Fruit fly (Drosophila melanogaster): Measurements from ENCODE around the gene emei.

Gene emei

dm6 chr3L:11064689-11065088 lies 44.8 kb upstream of the emei start, which contains the start of the genes CG32075, CG45101 and SuUR (continued):
- no peak for TF ChIP-seq pita (GFP tag; optimal IDR thresholded peaks at IDR 0.05)
- peak; percentile 85 for TF ChIP-seq CG11504 (tag; optimal IDR thresholded peaks at IDR 0.05)
- TF ChIP-seq ac (GFP tag; optimal IDR thresholded peaks at IDR 0.05), result peak; percentile 38
- TF ChIP-seq TFAM (GFP tag; optimal IDR thresholded peaks at IDR 0.05), result no peak
- peak; percentile 87 to 90 for TF ChIP-seq Pdp1 (GFP tag; optimal IDR thresholded peaks at IDR 0.05)
- peak; percentile 80 for TF ChIP-seq CG32767 (GFP tag; IDR thresholded peaks at IDR 0.05)
- peak; percentile 46 for TF ChIP-seq CG11398 (GFP tag; optimal IDR thresholded peaks at IDR 0.05)
- TF ChIP-seq wek (GFP tag; optimal IDR thresholded peaks at IDR 0.05), result no peak
- TF ChIP-seq Abd-B (GFP tag; optimal IDR thresholded peaks at IDR 0.05), result peak; percentile 89
- TF ChIP-seq luna (GFP tag; optimal IDR thresholded peaks at IDR 0.05), result peak; percentile 88
- peak; percentile 39 for TF ChIP-seq CG31388 (GFP tag; optimal IDR thresholded peaks at IDR 0.05)
- peak; percentile 83 for TF ChIP-seq Six4 (GFP tag; optimal IDR thresholded peaks at IDR 0.05)
- TF ChIP-seq mam (GFP tag; optimal IDR thresholded peaks at IDR 0.05), result peak; percentile 92
- peak; percentile 63 for TF ChIP-seq CG14710 (tag; optimal IDR thresholded peaks at IDR 0.05)
- peak; percentile 81 for TF ChIP-seq CG17385 (GFP tag; optimal IDR thresholded peaks at IDR 0.05)
- TF ChIP-seq CG7987 (GFP tag; optimal IDR thresholded peaks at IDR 0.05), result peak; percentile 65
- peak; percentile 90 for TF ChIP-seq CG6272 (GFP tag; IDR thresholded peaks at IDR 0.05)
- peak; percentile 78 for TF ChIP-seq CG15514 (GFP tag; optimal IDR thresholded peaks at IDR 0.05)
- peak; percentile 92 for TF ChIP-seq chn (GFP tag; optimal IDR thresholded peaks at IDR 0.05)
- peak; percentile 74 for TF ChIP-seq CG31224 (GFP tag; IDR thresholded peaks at IDR 0.05)
- TF ChIP-seq cato (GFP tag; optimal IDR thresholded peaks at IDR 0.05; ENCODE audit: borderline replicate concordance), result peak; percentile 85
- TF ChIP-seq CG11695 (GFP tag; IDR thresholded peaks at IDR 0.05), result peak; percentile 78
- peak; percentile 83 for TF ChIP-seq CG18764 (GFP tag; optimal IDR thresholded peaks at IDR 0.05)
- TF ChIP-seq sima (GFP tag; optimal IDR thresholded peaks at IDR 0.05), result peak; percentile 56
- TF ChIP-seq CG34376 (GFP tag; optimal IDR thresholded peaks at IDR 0.05), result peak; percentile 80
- no peak for TF ChIP-seq CG8359 (GFP tag; optimal IDR thresholded peaks at IDR 0.05; ENCODE audit: borderline replicate concordance)
- TF ChIP-seq insv (GFP tag; optimal IDR thresholded peaks at IDR 0.05), result peak in 1 of 2 experiments; percentile 69
- TF ChIP-seq Awh (GFP tag; IDR thresholded peaks at IDR 0.05), result peak; percentile 71; the same call in 1 of the 2 replicates
- TF ChIP-seq tup (GFP tag; optimal IDR thresholded peaks at IDR 0.05), result peak; percentile 75
- peak; percentile 83 for TF ChIP-seq ssp (GFP tag; IDR thresholded peaks at IDR 0.05)
- TF ChIP-seq wdn (GFP tag; IDR thresholded peaks at IDR 0.05), result peak; percentile 62; the same call in 1 of the 2 replicates
- peak; percentile 91 for TF ChIP-seq Sox102F (GFP tag; optimal IDR thresholded peaks at IDR 0.05)
- TF ChIP-seq Stat92E (GFP tag; optimal IDR thresholded peaks at IDR 0.05), result peak in 1 of 3 experiments; percentile 76
- TF ChIP-seq Fer3 (tag; optimal IDR thresholded peaks at IDR 0.05), result peak; percentile 74
- TF ChIP-seq sd (tag; optimal IDR thresholded peaks at IDR 0.05), result peak; percentile 87
- TF ChIP-seq yki (optimal IDR thresholded peaks at IDR 0.05), result no peak
- TF ChIP-seq schlank (tag; optimal IDR thresholded peaks at IDR 0.05), result peak; percentile 25
- peak; percentile 86 for TF ChIP-seq B-H2 (GFP tag; optimal IDR thresholded peaks at IDR 0.05)
- TF ChIP-seq Chrac-16 (GFP tag; optimal IDR thresholded peaks at IDR 0.05), result peak; percentile 93
- TF ChIP-seq fd64A (GFP tag; optimal IDR thresholded peaks at IDR 0.05), result no peak
- TF ChIP-seq CG14441 (GFP tag; IDR thresholded peaks at IDR 0.05), result peak; percentile 92
- no peak for TF ChIP-seq hbn (GFP tag; IDR thresholded peaks at IDR 0.05; ENCODE audit: partially characterized antibody)
- TF ChIP-seq CG9797 (GFP tag; optimal IDR thresholded peaks at IDR 0.05), result peak; percentile 23
- TF ChIP-seq lbe (GFP tag; optimal IDR thresholded peaks at IDR 0.05), result peak; percentile 73
- TF ChIP-seq hth (optimal IDR thresholded peaks at IDR 0.05), result no peak
- peak; percentile 75 for TF ChIP-seq Mes4 (GFP tag; optimal IDR thresholded peaks at IDR 0.05)
- TF ChIP-seq Atf-2 (GFP tag; optimal IDR thresholded peaks at IDR 0.05), result peak; percentile 82
- TF ChIP-seq zen2 (GFP tag; IDR thresholded peaks at IDR 0.05; ENCODE audit: partially characterized antibody), result no peak
- no peak for TF ChIP-seq toy (GFP tag; IDR thresholded peaks at IDR 0.05)
- no peak for TF ChIP-seq mld (GFP tag; IDR thresholded peaks at IDR 0.05; ENCODE audit: partially characterized antibody)
